Worm (Caenorhabditis elegans) whole organism, L2 larva: ENCODE measurements around the gene ZC477.2.
A peak's percentile ranks its signal among the peaks of the same experiment; 100 is the strongest.

ENCODE experiments used
- C34F6.9 ChIP-seq: fragments of 150-350 bp; optimal IDR thresholded peaks from 2 replicates; lab custom pipeline; 2014; ENCODE audit warnings: missing biosample characterization, missing genetic modification characterization
- F13H6.1 ChIP-seq: sonication (generic microtip); optimal IDR thresholded peaks from 2 replicates; lab custom pipeline; 2016; ENCODE audit warnings: missing genetic modification characterization, missing compliant biosample characterization
- R02D3.7 ChIP-seq: fragments of 150-350 bp; optimal IDR thresholded peaks from 2 replicates; lab custom pipeline; 2014; ENCODE audit warnings: missing biosample characterization, missing genetic modification characterization
- alr-1 ChIP-seq: fragments of 150-350 bp; optimal IDR thresholded peaks from 2 replicates; lab custom pipeline; 2014; ENCODE audit warnings: missing biosample characterization, missing genetic modification characterization
- aly-2 ChIP-seq: fragments of 150-350 bp; optimal IDR thresholded peaks from 2 replicates; lab custom pipeline; 2014; ENCODE audit warnings: missing biosample characterization, missing genetic modification characterization
- ama-1 ChIP-seq: fragments of 150-350 bp; optimal IDR thresholded peaks from 2 replicates; lab custom pipeline; 2018; ENCODE audit warnings: inconsistent platforms
- ceh-16 ChIP-seq: fragments of 150-350 bp; optimal IDR thresholded peaks from 2 replicates; lab custom pipeline; 2014; ENCODE audit warnings: missing biosample characterization, missing genetic modification characterization
- ceh-82 ChIP-seq: fragments of 150-350 bp; optimal IDR thresholded peaks from 2 replicates; lab custom pipeline; 2014; ENCODE audit warnings: missing biosample characterization, missing genetic modification characterization
- crh-2 ChIP-seq: sonication (generic microtip); optimal IDR thresholded peaks from 2 replicates; lab custom pipeline; 2017; ENCODE audit warnings: missing biosample characterization, missing genetic modification characterization
- dmd-4 ChIP-seq: sonication (generic microtip); optimal IDR thresholded peaks from 2 replicates; lab custom pipeline; 2017; ENCODE audit warnings: missing biosample characterization, missing genetic modification characterization
- egl-27 ChIP-seq: sonication (generic microtip); optimal IDR thresholded peaks from 3 replicates; lab custom pipeline; 2017; ENCODE audit warnings: missing biosample characterization, missing genetic modification reagents, missing genetic modification characterization
- elt-1 ChIP-seq: fragments of 150-350 bp; optimal IDR thresholded peaks from 2 replicates; lab custom pipeline; 2014; ENCODE audit warnings: missing biosample characterization, missing genetic modification characterization
- fos-1 ChIP-seq: fragments of 150-350 bp; optimal IDR thresholded peaks from 2 replicates; lab custom pipeline; 2014; ENCODE audit warnings: missing biosample characterization, missing genetic modification characterization
- gmeb-1 ChIP-seq: fragments of 150-350 bp; optimal IDR thresholded peaks from 2 replicates; lab custom pipeline; 2014; ENCODE audit warnings: missing biosample characterization, missing genetic modification characterization
- lin-11 ChIP-seq: fragments of 150-350 bp; sonication (generic microtip); optimal IDR thresholded peaks from 2 replicates; lab custom pipeline; 2014; ENCODE audit warnings: missing biosample characterization, missing genetic modification characterization, inconsistent platforms, mixed read lengths
- lin-13 ChIP-seq: fragments of 150-350 bp; optimal IDR thresholded peaks from 2 replicates; lab custom pipeline; 2014; ENCODE audit warnings: missing biosample characterization, missing genetic modification reagents, missing genetic modification characterization
- lsy-2 ChIP-seq, 2 experiments: fragments of 150-350 bp in 1 of 2; sonication (generic microtip) in 1 of 2; optimal IDR thresholded peaks; 2 replicates each; lab custom pipeline; 2014 to 2017; ENCODE audit warnings: missing biosample characterization in 2 of 2, missing genetic modification characterization in 2 of 2
- mab-5 ChIP-seq: fragments of 150-350 bp; optimal IDR thresholded peaks from 2 replicates; lab custom pipeline; 2014; ENCODE audit warnings: missing biosample characterization, missing genetic modification characterization
- mbf-1 ChIP-seq: sonication (generic microtip); optimal IDR thresholded peaks from 2 replicates; lab custom pipeline; 2017; ENCODE audit warnings: missing biosample characterization, missing genetic modification characterization
- mdl-1 ChIP-seq, 2 experiments: fragments of 150-350 bp in 1 of 2; sonication (generic microtip) in 1 of 2; optimal IDR thresholded peaks; 2 replicates each; lab custom pipeline; 2017; ENCODE audit warnings: missing biosample characterization in 2 of 2, missing genetic modification characterization in 2 of 2
- nhr-10 ChIP-seq: sonication (generic microtip); optimal IDR thresholded peaks from 2 replicates; lab custom pipeline; 2017; ENCODE audit warnings: missing biosample characterization, missing genetic modification characterization
- nhr-11 ChIP-seq: fragments of 150-350 bp; optimal IDR thresholded peaks from 2 replicates; lab custom pipeline; 2014; ENCODE audit warnings: missing biosample characterization, missing genetic modification characterization
- nhr-12 ChIP-seq: fragments of 150-350 bp; optimal IDR thresholded peaks from 2 replicates; lab custom pipeline; 2014; ENCODE audit warnings: missing biosample characterization, missing genetic modification characterization
- nhr-129 ChIP-seq: fragments of 150-350 bp; optimal IDR thresholded peaks from 2 replicates; lab custom pipeline; 2014; ENCODE audit warnings: missing biosample characterization, missing genetic modification characterization
- nhr-21 ChIP-seq: fragments of 150-350 bp; optimal IDR thresholded peaks from 2 replicates; lab custom pipeline; 2014; ENCODE audit warnings: missing biosample characterization, missing genetic modification characterization
- nhr-23 ChIP-seq: fragments of 150-350 bp; optimal IDR thresholded peaks from 2 replicates; lab custom pipeline; 2014; ENCODE audit warnings: missing biosample characterization, missing genetic modification reagents, missing genetic modification characterization
- nhr-237 ChIP-seq: fragments of 150-350 bp; optimal IDR thresholded peaks from 2 replicates; lab custom pipeline; 2014; ENCODE audit warnings: missing biosample characterization, missing genetic modification characterization
- nhr-25 ChIP-seq: fragments of 150-350 bp; sonication (generic microtip); optimal IDR thresholded peaks from 3 replicates; lab custom pipeline; 2014; ENCODE audit warnings: missing biosample characterization, missing genetic modification characterization
- nhr-6 ChIP-seq: fragments of 150-350 bp; optimal IDR thresholded peaks from 2 replicates; lab custom pipeline; 2014; ENCODE audit warnings: missing biosample characterization, missing genetic modification characterization
- nhr-77 ChIP-seq: fragments of 150-350 bp; optimal IDR thresholded peaks from 2 replicates; lab custom pipeline; 2014; ENCODE audit warnings: missing biosample characterization, missing genetic modification characterization
- peb-1 ChIP-seq: fragments of 150-350 bp; optimal IDR thresholded peaks from 2 replicates; lab custom pipeline; 2014; ENCODE audit warnings: missing biosample characterization, missing genetic modification characterization
- sem-4 ChIP-seq: fragments of 150-350 bp; optimal IDR thresholded peaks from 2 replicates; lab custom pipeline; 2014; ENCODE audit warnings: missing biosample characterization, missing genetic modification reagents, missing genetic modification characterization
- skn-1 ChIP-seq: sonication (generic microtip); optimal IDR thresholded peaks from 2 replicates; lab custom pipeline; 2017; ENCODE audit warnings: missing biosample characterization, missing genetic modification characterization
- sma-3 ChIP-seq: sonication (generic microtip); optimal IDR thresholded peaks from 2 replicates; lab custom pipeline; 2016; ENCODE audit warnings: missing genetic modification reagents, missing genetic modification characterization, missing compliant biosample characterization
- sma-9 ChIP-seq, 2 experiments: fragments of 150-350 bp in 1 of 2; sonication (generic microtip) in 1 of 2; optimal IDR thresholded peaks; 2 replicates each; lab custom pipeline; 2014 to 2016; ENCODE audit warnings: missing genetic modification characterization in 2 of 2, mild to moderate bottlenecking in 1 of 2, missing biosample characterization in 1 of 2, missing compliant biosample characterization in 1 of 2, missing genetic modification reagents in 1 of 2, moderate library complexity in 1 of 2
- snpc-4 ChIP-seq: fragments of 150-350 bp; optimal IDR thresholded peaks from 2 replicates; lab custom pipeline; 2014; ENCODE audit warnings: missing biosample characterization, missing genetic modification characterization
- unc-39 ChIP-seq: fragments of 150-350 bp; optimal IDR thresholded peaks from 2 replicates; lab custom pipeline; 2014; ENCODE audit warnings: missing biosample characterization, missing genetic modification characterization
- unc-55 ChIP-seq: fragments of 150-350 bp; sonication (generic microtip); optimal IDR thresholded peaks from 3 replicates; lab custom pipeline; 2014; ENCODE audit warnings: missing biosample characterization, missing genetic modification reagents, missing genetic modification characterization
- unc-62 ChIP-seq: fragments of 150-350 bp; optimal IDR thresholded peaks from 2 replicates; lab custom pipeline; 2014; ENCODE audit warnings: missing biosample characterization, missing genetic modification reagents, missing genetic modification characterization
- zag-1 ChIP-seq: fragments of 150-350 bp; optimal IDR thresholded peaks from 2 replicates; lab custom pipeline; 2014; ENCODE audit warnings: missing biosample characterization, missing genetic modification characterization
- ztf-1 ChIP-seq: fragments of 200-800 bp; sonication (Bioruptor generic); conservative IDR thresholded peaks from 2 replicates; pipeline ENCODE4 v1.3.6; 2022; ENCODE audit warnings: missing genetic modification characterization, missing compliant biosample characterization
- ztf-11 ChIP-seq: sonication (generic microtip); optimal IDR thresholded peaks from 2 replicates; lab custom pipeline; 2017; ENCODE audit warnings: missing biosample characterization, missing genetic modification characterization

Gene ZC477.2

ce11 chrIV:7075063-7075462 lies 32.9 kb upstream of the ZC477.2 start, which contains the start of gene srg-50:
TSS of gene srg-50 (minus strand) at chrIV:7075163.
- TF ChIP-seq nhr-129 (tag; lab: Kevin White, UChicago) (no peak), nhr-77 (tag; lab: Kevin White, UChicago) (no peak), lin-11 (tag; lab: Kevin White, UChicago) (no peak), ztf-1 (GFP tag; lab: Robert Waterston, UW) (no peak)

ce11 chrIV:7081214-7081613 lies 26.8 kb upstream of the ZC477.2 start, which contains the start of gene Y43B11AR.1:
TSS of gene Y43B11AR.1 (plus strand) at chrIV:7081514.
- TF ChIP-seq sem-4: no peak
- TF ChIP-seq R02D3.7 (tag; lab: Kevin White, UChicago): no peak

- no peak for TF ChIP-seq lin-11 (tag; lab: Kevin White, UChicago)
- TF ChIP-seq dmd-4 (tag; lab: Kevin White, UChicago): no peak
- TF ChIP-seq nhr-23 (tag; lab: Kevin White, UChicago): no peak
- TF ChIP-seq aly-2 (tag; lab: Kevin White, UChicago): no peak
- no peak for TF ChIP-seq ztf-1 (GFP tag; lab: Robert Waterston, UW)
- TF ChIP-seq nhr-237 (tag; lab: Kevin White, UChicago): no peak
- no peak for TF ChIP-seq F13H6.1 (tag; lab: Kevin White, UChicago)
- no peak for TF ChIP-seq sma-3 (GFP tag; lab: Kevin White, UChicago)
- no peak for TF ChIP-seq gmeb-1 (tag; lab: Kevin White, UChicago)
- TF ChIP-seq nhr-11: peak; percentile 33
- TF ChIP-seq peb-1 (tag; lab: Kevin White, UChicago): no peak
- TF ChIP-seq ama-1: peak; percentile 46
- no peak for TF ChIP-seq zag-1
- TF ChIP-seq mbf-1 (tag; lab: Kevin White, UChicago): no peak
- no peak for TF ChIP-seq elt-1 (tag; lab: Kevin White, UChicago)
- no peak for TF ChIP-seq mab-5 (tag; lab: Kevin White, UChicago)
Observed at ce11 chrIV:7083382-7083784, 24.6 kb upstream of the ZC477.2 start, which contains the start of gene Y43B11AR.3. TSS of gene Y43B11AR.3 (minus strand) at chrIV:7083716.

ce11 chrIV:7083976-7084375 lies 24.0 kb upstream of the ZC477.2 start:
- no peak for TF ChIP-seq ama-1
- no peak for TF ChIP-seq sem-4
- TF ChIP-seq aly-2 (tag; lab: Kevin White, UChicago): no peak
- no peak for TF ChIP-seq egl-27
- no peak for TF ChIP-seq ztf-11
- no peak for TF ChIP-seq ztf-1 (GFP tag; lab: Robert Waterston, UW)
- TF ChIP-seq nhr-11: no peak
- no peak for TF ChIP-seq unc-39 (tag; lab: Kevin White, UChicago)
- no peak for TF ChIP-seq nhr-21 (tag; lab: Kevin White, UChicago)
- no peak for TF ChIP-seq lin-13 (GFP tag; lab: Kevin White, UChicago)
- no peak for TF ChIP-seq nhr-6 (tag; lab: Kevin White, UChicago)
- TF ChIP-seq lin-11 (tag; lab: Kevin White, UChicago): no peak
- no peak for TF ChIP-seq fos-1 (tag; lab: Kevin White, UChicago)
- TF ChIP-seq C34F6.9 (tag; lab: Kevin White, UChicago): no peak
- TF ChIP-seq nhr-129 (tag; lab: Kevin White, UChicago): no peak
- TF ChIP-seq, all 48 proteins: peak for 0

- peak; percentile 36 for TF ChIP-seq R02D3.7 (tag; lab: Kevin White, UChicago)
- peak; percentile 23 for TF ChIP-seq nhr-10 (tag; lab: Kevin White, UChicago)
- peak; percentile 78 for TF ChIP-seq snpc-4 (tag; lab: Kevin White, UChicago)
- TF ChIP-seq lin-11 (tag; lab: Kevin White, UChicago): peak; percentile 87
- peak; percentile 90 for TF ChIP-seq lin-13 (GFP tag; lab: Kevin White, UChicago)
- TF ChIP-seq nhr-12: no peak
- peak; percentile 88 for TF ChIP-seq sma-3 (GFP tag; lab: Kevin White, UChicago)
- TF ChIP-seq ceh-82 (tag; lab: Kevin White, UChicago): no peak
- TF ChIP-seq unc-55 (GFP tag; lab: Kevin White, UChicago): peak; percentile 92
- TF ChIP-seq nhr-23 (tag; lab: Kevin White, UChicago): no peak
- TF ChIP-seq nhr-11: no peak
- peak; percentile 95 for TF ChIP-seq C34F6.9 (tag; lab: Kevin White, UChicago)
- TF ChIP-seq mab-5 (tag; lab: Kevin White, UChicago): peak; percentile 79
- no peak for TF ChIP-seq ztf-11
- peak; percentile 92 for TF ChIP-seq crh-2 (tag; lab: Kevin White, UChicago)
- peak; percentile 82 for TF ChIP-seq nhr-21 (tag; lab: Kevin White, UChicago)
- no peak for TF ChIP-seq aly-2 (tag; lab: Kevin White, UChicago)
- no peak for TF ChIP-seq alr-1 (tag; lab: Kevin White, UChicago)
- TF ChIP-seq skn-1 (tag; lab: Kevin White, UChicago): peak; percentile 17
- no peak for TF ChIP-seq dmd-4 (tag; lab: Kevin White, UChicago)
- peak; percentile 93 for TF ChIP-seq nhr-25 (tag; lab: Kevin White, UChicago)
- no peak for TF ChIP-seq unc-62 (GFP tag; lab: Kevin White, UChicago)
- peak; percentile 78 to 95 for TF ChIP-seq lsy-2 (tag; optimal IDR thresholded peaks at IDR 0.05; lab: Kevin White, UChicago)
- TF ChIP-seq nhr-129 (tag; lab: Kevin White, UChicago): peak; percentile 84
- TF ChIP-seq zag-1: peak; percentile 59
- TF ChIP-seq ceh-16 (tag; lab: Kevin White, UChicago): peak; percentile 16
- TF ChIP-seq sma-9 (GFP tag; optimal IDR thresholded peaks at IDR 0.05; lab: Kevin White, UChicago): peak; percentile 75
- no peak for TF ChIP-seq sma-9 (tag; optimal IDR thresholded peaks at IDR 0.05; lab: Kevin White, UChicago)
- peak in 1 of 2 experiments; percentile 49 for TF ChIP-seq mdl-1 (tag; optimal IDR thresholded peaks at IDR 0.05; lab: Kevin White, UChicago)
- TF ChIP-seq elt-1 (tag; lab: Kevin White, UChicago): no peak
- TF ChIP-seq unc-39 (tag; lab: Kevin White, UChicago): no peak
- peak; percentile 71 for TF ChIP-seq ama-1
Observed at ce11 chrIV:7084632-7085160, 23.3 kb upstream of the ZC477.2 start, which contains the start of gene rps-4. TSS of gene rps-4 (minus strand) at chrIV:7084682.
